Worm (Caenorhabditis elegans): ENCODE results near the gene F22F1.2.

F22F1.2 gene

DNA sequence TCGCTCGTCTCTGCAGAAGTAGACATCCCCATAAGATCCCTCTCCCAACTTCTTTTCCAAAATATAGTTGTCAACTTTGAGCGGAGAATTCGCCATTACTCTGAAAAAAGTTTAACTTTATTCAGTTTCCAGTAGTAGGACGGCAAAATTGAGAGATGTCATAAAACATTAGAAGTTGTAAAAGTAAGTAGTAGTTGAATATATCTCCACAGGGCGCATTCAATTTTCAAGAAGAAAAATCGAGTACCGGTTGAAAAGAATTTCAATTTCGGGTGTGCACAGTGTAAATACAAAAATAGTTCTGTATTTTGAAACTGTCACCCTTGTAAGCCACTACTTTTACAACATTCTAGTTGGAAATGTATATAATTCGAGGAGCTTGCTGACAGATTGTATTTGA lies at the start of gene F22F1.2:
F22F1.2 (minus strand) TSS at position 101 of the 400 bp plus-strand sequence.
- TF ChIP-seq tbx-11 (GFP tag; IDR thresholded peaks at IDR 0.05): no peak
- no peak for TF ChIP-seq sea-1 (GFP tag; conservative IDR thresholded peaks at IDR 0.05)
- no peak for TF ChIP-seq tbx-37 (GFP tag; conservative IDR thresholded peaks at IDR 0.05)

ce11 chrX:8200206-8200605 lies 49.7 kb upstream of the F22F1.2 start:
- no peak for TF ChIP-seq ceh-36 (tag; optimal IDR thresholded peaks at IDR 0.05)
- TF ChIP-seq F13C5.2 (tag; optimal IDR thresholded peaks at IDR 0.05): no peak
- no peak for TF ChIP-seq scrt-1 (GFP tag; IDR thresholded peaks at IDR 0.05)
- no peak for TF ChIP-seq flt-1 (GFP tag; IDR thresholded peaks at IDR 0.05)
- no peak for TF ChIP-seq tra-4 (tag; optimal IDR thresholded peaks at IDR 0.05)
- TF ChIP-seq sea-1 (GFP tag; conservative IDR thresholded peaks at IDR 0.05): no peak

ce11 chrX:8193213-8193612 lies 42.7 kb upstream of the F22F1.2 start:
- TF ChIP-seq flt-1 (GFP tag; IDR thresholded peaks at IDR 0.05): no peak
- TF ChIP-seq aly-1 (tag; optimal IDR thresholded peaks at IDR 0.05): no peak
- no peak for TF ChIP-seq ceh-13 (GFP tag; optimal IDR thresholded peaks at IDR 0.05)
- no peak for TF ChIP-seq tbx-11 (GFP tag; IDR thresholded peaks at IDR 0.05)
- TF ChIP-seq pes-1 (GFP tag; IDR thresholded peaks at IDR 0.05): no peak

- TF ChIP-seq B0310.2 (tag; optimal IDR thresholded peaks at IDR 0.05): no peak
- no peak for TF ChIP-seq tra-4 (tag; optimal IDR thresholded peaks at IDR 0.05)
- no peak for TF ChIP-seq hmbx-1 (tag; optimal IDR thresholded peaks at IDR 0.05)
Observed at ce11 chrX:8185037-8185436, 34.5 kb upstream of the F22F1.2 start, which contains the start of gene C17H11.5. C17H11.5 (minus strand) TSS chrX:8185137.

DNA sequence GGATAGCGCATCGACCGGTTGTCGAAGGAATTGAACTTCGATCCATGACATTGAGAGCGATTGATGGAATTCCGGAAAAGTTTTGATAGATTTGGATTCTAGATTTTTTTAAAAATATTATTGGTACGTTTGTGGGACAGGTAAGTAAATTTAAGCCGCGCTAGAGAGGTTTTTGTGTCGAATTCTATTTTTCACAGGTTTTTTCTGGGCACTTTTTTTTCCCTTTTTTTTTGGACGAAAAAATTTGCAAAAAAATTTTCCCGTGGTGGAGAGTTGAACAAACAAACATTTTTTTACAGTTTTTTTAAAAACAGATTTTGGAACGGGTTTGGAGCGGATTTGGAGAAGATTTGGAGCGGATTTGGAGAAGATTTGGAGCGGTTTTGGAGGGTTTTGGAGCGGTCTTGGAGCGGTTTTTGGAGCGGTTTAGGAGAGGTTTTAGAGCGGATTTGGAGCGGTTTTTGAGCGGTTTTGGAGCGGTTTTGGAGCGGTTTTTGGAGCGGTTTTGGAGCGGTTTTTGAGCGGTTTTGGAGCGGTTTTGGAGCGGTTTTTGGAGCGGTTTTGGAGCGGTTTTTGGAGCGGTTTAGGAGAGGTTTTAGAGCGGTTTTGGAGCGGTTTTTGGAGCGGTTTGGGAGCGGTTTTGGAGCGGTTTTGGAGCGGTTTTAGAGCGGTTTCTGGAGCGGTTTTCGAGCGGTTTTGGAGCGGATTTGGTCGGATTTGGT lies 31.2 kb upstream of the F22F1.2 start, which contains the start of gene C17H11.4:
C17H11.4 (minus strand) TSS at position 51 of the 722 bp plus-strand sequence.
- TF ChIP-seq tbx-37 (GFP tag; conservative IDR thresholded peaks at IDR 0.05) (peak; percentile 37; the same call in 1 of the 2 replicates), sea-1 (GFP tag; conservative IDR thresholded peaks at IDR 0.05) (peak; percentile 69), tbx-11 (GFP tag; IDR thresholded peaks at IDR 0.05) (0 out of 2 replicates have a peak, but pooled peaks have one; percentile 53), flt-1 (GFP tag; IDR thresholded peaks at IDR 0.05) (0 out of 2 replicates have a peak, but pooled peaks have one; percentile 13), scrt-1 (GFP tag; IDR thresholded peaks at IDR 0.05) (peak; percentile 62; the same call in 1 of the 2 replicates)

DNA sequence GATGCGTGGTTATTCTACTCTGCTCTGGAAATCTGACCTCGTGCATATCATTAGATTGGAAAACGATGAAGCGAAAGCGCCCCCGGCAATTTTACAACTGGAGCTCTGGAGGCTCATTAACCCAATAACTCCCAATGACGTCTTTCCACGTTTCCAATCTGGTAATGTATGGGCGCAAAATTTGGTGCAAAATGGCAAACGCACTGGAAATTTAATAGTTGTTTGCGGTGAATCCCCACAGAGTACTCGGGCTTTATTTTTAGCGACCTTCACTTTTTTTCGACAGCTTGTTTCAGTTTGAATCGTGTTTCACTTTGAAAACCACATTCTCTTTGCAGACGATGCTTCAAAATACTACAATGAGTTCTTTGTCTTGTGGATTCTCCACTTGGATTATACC lies 23.1 kb upstream of the F22F1.2 start, which contains the start of gene C17H11.1:
C17H11.1 (plus strand) TSS at position 301 of the 400 bp plus-strand sequence.
- no peak for TF ChIP-seq tra-4 (tag; optimal IDR thresholded peaks at IDR 0.05)
- TF ChIP-seq hnd-1 (tag; optimal IDR thresholded peaks at IDR 0.05): no peak
- no peak for TF ChIP-seq ama-1 (optimal IDR thresholded peaks at IDR 0.05)
- no peak for TF ChIP-seq ceh-13 (GFP tag; optimal IDR thresholded peaks at IDR 0.05)
- no peak for TF ChIP-seq flt-1 (GFP tag; IDR thresholded peaks at IDR 0.05)
- no peak for TF ChIP-seq ets-7 (tag; optimal IDR thresholded peaks at IDR 0.05)
- no peak for TF ChIP-seq sea-1 (GFP tag; conservative IDR thresholded peaks at IDR 0.05)
- no peak for TF ChIP-seq tbx-37 (GFP tag; conservative IDR thresholded peaks at IDR 0.05)
- no peak for TF ChIP-seq hmg-4 (GFP tag; optimal IDR thresholded peaks at IDR 0.05)
- TF ChIP-seq hmbx-1 (tag; optimal IDR thresholded peaks at IDR 0.05): no peak
- TF ChIP-seq aly-1 (tag; optimal IDR thresholded peaks at IDR 0.05): no peak
- TF ChIP-seq tbx-11 (GFP tag; IDR thresholded peaks at IDR 0.05): no peak
- no peak for TF ChIP-seq ceh-36 (tag; optimal IDR thresholded peaks at IDR 0.05)
- no peak for TF ChIP-seq scrt-1 (GFP tag; IDR thresholded peaks at IDR 0.05)
- no peak for TF ChIP-seq pes-1 (GFP tag; IDR thresholded peaks at IDR 0.05)
- TF ChIP-seq B0310.2 (tag; optimal IDR thresholded peaks at IDR 0.05): no peak
- no peak for TF ChIP-seq F13C5.2 (tag; optimal IDR thresholded peaks at IDR 0.05)

- TF ChIP-seq hmg-4 (GFP tag; optimal IDR thresholded peaks at IDR 0.05) (no peak), ets-7 (tag; optimal IDR thresholded peaks at IDR 0.05) (no peak), tbx-11 (GFP tag; IDR thresholded peaks at IDR 0.05) (no peak), ceh-13 (GFP tag; optimal IDR thresholded peaks at IDR 0.05) (no peak), ama-1 (optimal IDR thresholded peaks at IDR 0.05) (no peak), flt-1 (GFP tag; IDR thresholded peaks at IDR 0.05) (no peak), tra-4 (tag; optimal IDR thresholded peaks at IDR 0.05) (no peak), scrt-1 (GFP tag; IDR thresholded peaks at IDR 0.05) (no peak), sea-1 (GFP tag; conservative IDR thresholded peaks at IDR 0.05) (no peak), aly-1 (tag; optimal IDR thresholded peaks at IDR 0.05) (no peak), hnd-1 (tag; optimal IDR thresholded peaks at IDR 0.05) (no peak), B0310.2 (tag; optimal IDR thresholded peaks at IDR 0.05) (no peak), tbx-37 (GFP tag; conservative IDR thresholded peaks at IDR 0.05) (no peak), hmbx-1 (tag; optimal IDR thresholded peaks at IDR 0.05) (no peak), ceh-36 (tag; optimal IDR thresholded peaks at IDR 0.05) (no peak), pes-1 (GFP tag; IDR thresholded peaks at IDR 0.05) (no peak), F13C5.2 (tag; optimal IDR thresholded peaks at IDR 0.05) (no peak)
Observed at ce11 chrX:8169534-8169933, 19.0 kb upstream of the F22F1.2 start, which contains the start of gene C17H11.2. C17H11.2 (plus strand) TSS chrX:8169930.

ce11 chrX:8163555-8163954 lies 13.0 kb upstream of the F22F1.2 start:
- TF ChIP-seq hmg-4 (GFP tag; optimal IDR thresholded peaks at IDR 0.05) (peak; percentile 64), tbx-37 (GFP tag; conservative IDR thresholded peaks at IDR 0.05) (no peak), B0310.2 (tag; optimal IDR thresholded peaks at IDR 0.05) (no peak), ceh-36 (tag; optimal IDR thresholded peaks at IDR 0.05) (no peak), aly-1 (tag; optimal IDR thresholded peaks at IDR 0.05) (peak; percentile 3), scrt-1 (GFP tag; IDR thresholded peaks at IDR 0.05) (no peak), pes-1 (GFP tag; IDR thresholded peaks at IDR 0.05) (no peak; the same call in 1 of the 2 replicates)
